Worm (Caenorhabditis elegans) whole organism, mixed stage, embryonic: ENCODE data around the gene ZK682.7.

Experiments
- bed-3 ChIP-seq: fragments of 200-800 bp; sonication (Bioruptor generic); optimal IDR thresholded peaks from 3 replicates; lab custom pipeline; 2018; ENCODE audit warnings: mild to moderate bottlenecking, missing genetic modification characterization, moderate library complexity, missing compliant biosample characterization
- blmp-1 ChIP-seq: fragments of 150-350 bp; optimal IDR thresholded peaks from 2 replicates; lab custom pipeline; 2014; ENCODE audit warnings: missing biosample characterization, missing genetic modification characterization
- elt-3 ChIP-seq: fragments of 150-350 bp; optimal IDR thresholded peaks from 2 replicates; lab custom pipeline; 2014; ENCODE audit warnings: missing biosample characterization, missing genetic modification characterization
- lsy-2 ChIP-seq: fragments of 150-350 bp; optimal IDR thresholded peaks from 2 replicates; lab custom pipeline; 2014; ENCODE audit warnings: missing biosample characterization, missing genetic modification characterization
- mep-1 ChIP-seq: fragments of 150-350 bp; optimal IDR thresholded peaks from 2 replicates; lab custom pipeline; 2017; ENCODE audit warnings: missing biosample characterization, missing genetic modification reagents, missing genetic modification characterization, inconsistent platforms
- nhr-28 ChIP-seq: fragments of 150-350 bp; optimal IDR thresholded peaks from 2 replicates; lab custom pipeline; 2014; ENCODE audit warnings: missing biosample characterization, missing genetic modification characterization
- snpc-4 ChIP-seq: fragments of 150-350 bp; optimal IDR thresholded peaks from 2 replicates; lab custom pipeline; 2014; ENCODE audit warnings: missing biosample characterization, missing genetic modification characterization
- unc-62 ChIP-seq: fragments of 150-350 bp; optimal IDR thresholded peaks from 2 replicates; lab custom pipeline; 2014; ENCODE audit warnings: missing biosample characterization, missing genetic modification reagents, missing genetic modification characterization
- ztf-11 ChIP-seq: fragments of 150-350 bp; optimal IDR thresholded peaks from 2 replicates; lab custom pipeline; 2014; ENCODE audit warnings: missing biosample characterization, missing genetic modification characterization

ce11 chrV:9270442-9270841, 21.5 kb downstream of the ZK682.7 start:
- TF ChIP-seq lsy-2 (tag; lab: Kevin White, UChicago) (no peak), elt-3 (tag; lab: Kevin White, UChicago) (no peak), ztf-11 (tag; lab: Kevin White, UChicago) (no peak), mep-1 (tag; lab: Kevin White, UChicago) (no peak), snpc-4 (no peak), bed-3 (GFP tag; lab: Kevin White, UChicago) (no peak), unc-62 (no peak), blmp-1 (no peak), nhr-28 (tag; lab: Kevin White, UChicago) (no peak)
